ENCODE assay signal across 1 fruit fly cellular context in the genomic region with DNA sequence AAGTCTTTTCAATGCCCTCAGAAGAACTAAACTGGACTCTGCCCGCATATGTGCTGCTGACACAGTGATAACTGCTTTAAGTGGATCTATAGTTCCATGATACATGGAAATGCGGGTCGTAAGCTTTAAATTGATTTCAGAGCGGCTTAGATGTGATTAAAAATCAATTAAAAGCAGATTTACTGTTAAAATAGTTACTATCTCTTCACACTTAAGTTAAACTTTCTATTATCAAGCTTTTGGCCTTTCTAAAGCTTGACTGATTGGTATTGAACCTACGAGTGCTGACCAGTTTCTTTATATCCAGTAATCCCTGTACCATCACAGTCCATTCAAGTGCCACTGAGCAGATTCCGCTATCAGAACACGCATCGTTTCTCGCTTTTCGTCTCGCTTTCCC.
TF ChIP-seq lines count a peak whose summit lies in the region.

No protein-coding gene starts in this region.

TF ChIP-seq in whole organism, embryonic, 481 proteins besides CTCF, POLR2A, EP300 and RAD21 (continued from another document and continues in another):
- TF ChIP-seq BEAF-32 (GFP tag; optimal IDR thresholded peaks at IDR 0.05; lab: Kevin White, UChicago) (no peak), CG10543 (GFP tag; optimal IDR thresholded peaks at IDR 0.05; lab: Kevin White, UChicago) (peak; percentile 59), abd-A (tag; optimal IDR thresholded peaks at IDR 0.05; lab: Kevin White, UChicago) (peak; percentile 5), CG1529 (GFP tag; optimal IDR thresholded peaks at IDR 0.05; lab: Kevin White, UChicago) (peak; percentile 58), ato (GFP tag; IDR thresholded peaks at IDR 0.05; lab: Robert Waterston, UW; ENCODE audit: partially characterized antibody) (no peak), D19A (tag; optimal IDR thresholded peaks at IDR 0.05; lab: Kevin White, UChicago) (peak; percentile 52), NC2β (GFP tag; optimal IDR thresholded peaks at IDR 0.05; lab: Kevin White, UChicago) (peak; percentile 41), twi (tag; optimal IDR thresholded peaks at IDR 0.05; lab: Kevin White, UChicago) (peak; percentile 39), org-1 (GFP tag; optimal IDR thresholded peaks at IDR 0.05; lab: Kevin White, UChicago) (peak; percentile 34), Fer2 (tag; optimal IDR thresholded peaks at IDR 0.05; lab: Kevin White, UChicago) (no peak), nerfin-1 (tag; optimal IDR thresholded peaks at IDR 0.05; lab: Kevin White, UChicago) (peak; percentile 60), E2f1 (GFP tag; IDR thresholded peaks at IDR 0.05; lab: Robert Waterston, UW) (no peak), pho (GFP tag; optimal IDR thresholded peaks at IDR 0.05; lab: Kevin White, UChicago) (no peak), pzg (GFP tag; optimal IDR thresholded peaks at IDR 0.05; lab: Kevin White, UChicago) (no peak), knrl (GFP tag; IDR thresholded peaks at IDR 0.05; lab: Robert Waterston, UW; ENCODE audit: partially characterized antibody) (no peak), CG6175 (GFP tag; IDR thresholded peaks at IDR 0.05; lab: Robert Waterston, UW) (no peak), CG30020 (tag; optimal IDR thresholded peaks at IDR 0.05; lab: Kevin White, UChicago) (no peak), mirr (GFP tag; optimal IDR thresholded peaks at IDR 0.05; lab: Kevin White, UChicago) (no peak), esg (GFP tag; conservative IDR thresholded peaks at IDR 0.05; lab: Robert Waterston, UW) (peak; percentile 47), CG11695 (GFP tag; IDR thresholded peaks at IDR 0.05; lab: Robert Waterston, UW) (no peak), slp2 (GFP tag; optimal IDR thresholded peaks at IDR 0.05; lab: Kevin White, UChicago) (peak; percentile 38), Hr78 (GFP tag; optimal IDR thresholded peaks at IDR 0.05; lab: Kevin White, UChicago) (peak in 1 of 2 experiments; percentile 2), gro (GFP tag; optimal IDR thresholded peaks at IDR 0.05; lab: Kevin White, UChicago) (no peak), ems (GFP tag; optimal IDR thresholded peaks at IDR 0.05; lab: Kevin White, UChicago) (peak; percentile 21), btn (GFP tag; optimal IDR thresholded peaks at IDR 0.05; lab: Kevin White, UChicago) (peak; percentile 28), CG5180 (GFP tag; optimal IDR thresholded peaks at IDR 0.05; lab: Kevin White, UChicago) (peak; percentile 39), CG3065 (GFP tag; optimal IDR thresholded peaks at IDR 0.05; lab: Kevin White, UChicago) (no peak), lola (GFP tag; optimal IDR thresholded peaks at IDR 0.05; lab: Kevin White, UChicago) (peak in 1 of 3 experiments; percentile 56), HmgD (GFP tag; optimal IDR thresholded peaks at IDR 0.05; lab: Kevin White, UChicago) (peak; percentile 2), crp (GFP tag; optimal IDR thresholded peaks at IDR 0.05; lab: Kevin White, UChicago) (no peak), zfh1 (GFP tag; IDR thresholded peaks at IDR 0.05; lab: Robert Waterston, UW) (0 out of 3 replicates have a peak, but pooled peaks have one; percentile 28), bowl (GFP tag; IDR thresholded peaks at IDR 0.05; lab: Robert Waterston, UW) (no peak), Sry-β (GFP tag; optimal IDR thresholded peaks at IDR 0.05; lab: Kevin White, UChicago) (peak; percentile 45), CG2889 (GFP tag; IDR thresholded peaks at IDR 0.05; lab: Robert Waterston, UW) (no peak), CG1832 (GFP tag; optimal IDR thresholded peaks at IDR 0.05; lab: Kevin White, UChicago) (no peak), nom (GFP tag; optimal IDR thresholded peaks at IDR 0.05; lab: Kevin White, UChicago) (peak; percentile 93), CG3838 (GFP tag; optimal IDR thresholded peaks at IDR 0.05; lab: Kevin White, UChicago) (no peak), CG15601 (tag; optimal IDR thresholded peaks at IDR 0.05; lab: Kevin White, UChicago) (peak; percentile 61), CG17612 (GFP tag; IDR thresholded peaks at IDR 0.05; lab: Robert Waterston, UW) (no peak), Nf-YC (tag; optimal IDR thresholded peaks at IDR 0.05; lab: Kevin White, UChicago) (peak; percentile 18), mam (GFP tag; optimal IDR thresholded peaks at IDR 0.05; lab: Kevin White, UChicago) (peak; percentile 71), CG12071 (GFP tag; optimal IDR thresholded peaks at IDR 0.05; lab: Kevin White, UChicago) (peak; percentile 29), tin (GFP tag; optimal IDR thresholded peaks at IDR 0.05; lab: Kevin White, UChicago) (peak; percentile 55), oc (tag; optimal IDR thresholded peaks at IDR 0.05; lab: Kevin White, UChicago) (no peak), CG4360 (GFP tag; IDR thresholded peaks at IDR 0.05; lab: Robert Waterston, UW) (no peak), Kr (GFP tag; optimal IDR thresholded peaks at IDR 0.05; lab: Kevin White, UChicago) (no peak), Blimp-1 (GFP tag; optimal IDR thresholded peaks at IDR 0.05; lab: Kevin White, UChicago) (peak; percentile 68), odd (GFP tag; optimal IDR thresholded peaks at IDR 0.05; lab: Kevin White, UChicago) (peak; percentile 38), CG34422 (GFP tag; IDR thresholded peaks at IDR 0.05; lab: Robert Waterston, UW) (no peak), Jarid2 (GFP tag; optimal IDR thresholded peaks at IDR 0.05; lab: Kevin White, UChicago) (peak; percentile 4), nmo (GFP tag; optimal IDR thresholded peaks at IDR 0.05; lab: Kevin White, UChicago) (peak; percentile 78), CG13624 (GFP tag; optimal IDR thresholded peaks at IDR 0.05; lab: Kevin White, UChicago) (no peak), CG17385 (GFP tag; optimal IDR thresholded peaks at IDR 0.05; lab: Kevin White, UChicago) (peak; percentile 43), dan (GFP tag; IDR thresholded peaks at IDR 0.05; lab: Robert Waterston, UW) (no peak), ssp (GFP tag; IDR thresholded peaks at IDR 0.05; lab: Robert Waterston, UW) (no peak; the same call in 1 of the 2 replicates), CG11504 (tag; optimal IDR thresholded peaks at IDR 0.05; lab: Kevin White, UChicago) (peak; percentile 76), Atf3 (GFP tag; optimal IDR thresholded peaks at IDR 0.05; lab: Kevin White, UChicago) (peak; percentile 3), CG12236 (GFP tag; optimal IDR thresholded peaks at IDR 0.05; lab: Kevin White, UChicago) (no peak), Chrac-16 (GFP tag; optimal IDR thresholded peaks at IDR 0.05; lab: Kevin White, UChicago) (peak; percentile 29), sob (GFP tag; IDR thresholded peaks at IDR 0.05; lab: Robert Waterston, UW) (peak; percentile 31; the same call in 1 of the 2 replicates), jigr1 (GFP tag; IDR thresholded peaks at IDR 0.05; lab: Robert Waterston, UW) (no peak; the same call in 2 of the 3 replicates), zen (tag; optimal IDR thresholded peaks at IDR 0.05; lab: Kevin White, UChicago) (no peak), fu2 (GFP tag; optimal IDR thresholded peaks at IDR 0.05; lab: Kevin White, UChicago) (no peak), CG12219 (GFP tag; optimal IDR thresholded peaks at IDR 0.05; lab: Kevin White, UChicago) (peak; percentile 49), ara (GFP tag; IDR thresholded peaks at IDR 0.05; lab: Robert Waterston, UW) (0 out of 2 replicates have a peak, but pooled peaks have one; percentile 15), lbe (GFP tag; optimal IDR thresholded peaks at IDR 0.05; lab: Kevin White, UChicago) (no peak), CG8944 (GFP tag; optimal IDR thresholded peaks at IDR 0.05; lab: Kevin White, UChicago) (peak; percentile 28), MTF-1 (GFP tag; optimal IDR thresholded peaks at IDR 0.05; lab: Kevin White, UChicago; ENCODE audit: borderline replicate concordance) (no peak), CG6272 (GFP tag; IDR thresholded peaks at IDR 0.05; lab: Robert Waterston, UW) (no peak), Elba2 (GFP tag; optimal IDR thresholded peaks at IDR 0.05; lab: Kevin White, UChicago) (no peak), CG31224 (GFP tag; IDR thresholded peaks at IDR 0.05; lab: Robert Waterston, UW) (no peak; the same call in 1 of the 2 replicates), gce (GFP tag; IDR thresholded peaks at IDR 0.05; lab: Robert Waterston, UW) (no peak), al (GFP tag; IDR thresholded peaks at IDR 0.05; lab: Robert Waterston, UW) (no peak), CG17328 (GFP tag; IDR thresholded peaks at IDR 0.05; lab: Robert Waterston, UW) (no peak), CG6654 (GFP tag; optimal IDR thresholded peaks at IDR 0.05; lab: Kevin White, UChicago) (peak; percentile 55), CG5245 (GFP tag; optimal IDR thresholded peaks at IDR 0.05; lab: Kevin White, UChicago) (no peak), CkIIα-i1 (GFP tag; IDR thresholded peaks at IDR 0.05; lab: Robert Waterston, UW) (no peak), Pdp1 (GFP tag; optimal IDR thresholded peaks at IDR 0.05; lab: Kevin White, UChicago) (peak; percentile 33 to 38), gcm (GFP tag; optimal IDR thresholded peaks at IDR 0.05; lab: Kevin White, UChicago) (peak; percentile 98), Dbx (GFP tag; IDR thresholded peaks at IDR 0.05; lab: Robert Waterston, UW) (0 out of 3 replicates have a peak, but pooled peaks have one; percentile 27), CG17802 (tag; optimal IDR thresholded peaks at IDR 0.05; lab: Kevin White, UChicago) (peak; percentile 1), CG9876 (GFP tag; optimal IDR thresholded peaks at IDR 0.05; lab: Kevin White, UChicago) (peak; percentile 21), CG31441 (GFP tag; IDR thresholded peaks at IDR 0.05; lab: Robert Waterston, UW) (peak; percentile 74), CG3163 (GFP tag; optimal IDR thresholded peaks at IDR 0.05; lab: Kevin White, UChicago) (no peak), CG17359 (tag; optimal IDR thresholded peaks at IDR 0.05; lab: Kevin White, UChicago) (peak; percentile 51), bbx (GFP tag; IDR thresholded peaks at IDR 0.05; lab: Robert Waterston, UW; ENCODE audit: partially characterized antibody) (no peak), sima (GFP tag; optimal IDR thresholded peaks at IDR 0.05; lab: Kevin White, UChicago) (no peak), fd64A (GFP tag; optimal IDR thresholded peaks at IDR 0.05; lab: Kevin White, UChicago) (no peak), amos (GFP tag; IDR thresholded peaks at IDR 0.05; lab: Robert Waterston, UW; ENCODE audit: partially characterized antibody) (no peak), CG12391 (tag; optimal IDR thresholded peaks at IDR 0.05; lab: Kevin White, UChicago) (peak; percentile 53), CG10431 (GFP tag; optimal IDR thresholded peaks at IDR 0.05; lab: Kevin White, UChicago) (peak; percentile 24), bab2 (GFP tag; optimal IDR thresholded peaks at IDR 0.05; lab: Kevin White, UChicago) (peak; percentile 50), B-H1 (GFP tag; IDR thresholded peaks at IDR 0.05; lab: Robert Waterston, UW) (peak; percentile 25; the same call in 2 of the 3 replicates), Ravus (GFP tag; IDR thresholded peaks at IDR 0.05; lab: Robert Waterston, UW) (peak; percentile 1; the same call in 1 of the 2 replicates), Optix (GFP tag; IDR thresholded peaks at IDR 0.05; lab: Robert Waterston, UW) (no peak), dimm (GFP tag; IDR thresholded peaks at IDR 0.05; lab: Robert Waterston, UW) (no peak), fru (optimal IDR thresholded peaks at IDR 0.05; lab: Kevin White, UChicago) (no peak), CG43689 (GFP tag; IDR thresholded peaks at IDR 0.05; lab: Robert Waterston, UW) (0 out of 2 replicates have a peak, but pooled peaks have one; percentile 7), E2f2 (GFP tag; IDR thresholded peaks at IDR 0.05; lab: Robert Waterston, UW) (peak; percentile 19; the same call in 1 of the 2 replicates), CG2202 (tag; optimal IDR thresholded peaks at IDR 0.05; lab: Kevin White, UChicago) (peak; percentile 2), vnd (GFP tag; IDR thresholded peaks at IDR 0.05; lab: Robert Waterston, UW; ENCODE audit: partially characterized antibody) (no peak), Ptx1 (GFP tag; IDR thresholded peaks at IDR 0.05; lab: Robert Waterston, UW) (peak; percentile 50; the same call in 1 of the 2 replicates), CG11085 (GFP tag; IDR thresholded peaks at IDR 0.05; lab: Robert Waterston, UW) (no peak), CG17829 (tag; optimal IDR thresholded peaks at IDR 0.05; lab: Kevin White, UChicago) (peak; percentile 48), dpn (GFP tag; optimal IDR thresholded peaks at IDR 0.05; lab: Kevin White, UChicago) (peak; percentile 47 to 58), chinmo (GFP tag; IDR thresholded peaks at IDR 0.05; lab: Robert Waterston, UW; ENCODE audit: partially characterized antibody) (no peak), CG42726 (GFP tag; IDR thresholded peaks at IDR 0.05; lab: Robert Waterston, UW; ENCODE audit: partially characterized antibody) (no peak), gt (GFP tag; IDR thresholded peaks at IDR 0.05; lab: Robert Waterston, UW) (peak; percentile 52; the same call in 1 of the 2 replicates), zfh2 (GFP tag; optimal IDR thresholded peaks at IDR 0.05; lab: Kevin White, UChicago) (no peak), Meics (GFP tag; optimal IDR thresholded peaks at IDR 0.05; lab: Kevin White, UChicago) (peak; percentile 57), CoRest (tag; optimal IDR thresholded peaks at IDR 0.05; lab: Kevin White, UChicago) (peak; percentile 76), z (GFP tag; IDR thresholded peaks at IDR 0.05; lab: Robert Waterston, UW) (no peak), CG12942 (GFP tag; optimal IDR thresholded peaks at IDR 0.05; lab: Kevin White, UChicago) (peak; percentile 23), Ssrp (tag; optimal IDR thresholded peaks at IDR 0.05; lab: Kevin White, UChicago) (peak; percentile 55), Hmr (GFP tag; optimal IDR thresholded peaks at IDR 0.05; lab: Kevin White, UChicago) (peak; percentile 52), CG8281 (tag; optimal IDR thresholded peaks at IDR 0.05; lab: Kevin White, UChicago) (no peak), BtbVII (GFP tag; optimal IDR thresholded peaks at IDR 0.05; lab: Kevin White, UChicago) (peak; percentile 33), Abd-B (GFP tag; optimal IDR thresholded peaks at IDR 0.05; lab: Kevin White, UChicago) (peak; percentile 63), HLHmδ (GFP tag; optimal IDR thresholded peaks at IDR 0.05; lab: Kevin White, UChicago) (no peak), CG13287 (GFP tag; IDR thresholded peaks at IDR 0.05; lab: Robert Waterston, UW; ENCODE audit: partially characterized antibody) (no peak), CG10979 (tag; optimal IDR thresholded peaks at IDR 0.05; lab: Kevin White, UChicago) (peak; percentile 67), phol (tag; optimal IDR thresholded peaks at IDR 0.05; lab: Kevin White, UChicago) (peak; percentile 67), CG11093 (GFP tag; IDR thresholded peaks at IDR 0.05; lab: Robert Waterston, UW) (0 out of 3 replicates have a peak, but pooled peaks have one; percentile 24), CG18764 (GFP tag; optimal IDR thresholded peaks at IDR 0.05; lab: Kevin White, UChicago) (peak; percentile 15), CG15514 (GFP tag; optimal IDR thresholded peaks at IDR 0.05; lab: Kevin White, UChicago) (no peak), CG10565 (GFP tag; optimal IDR thresholded peaks at IDR 0.05; lab: Kevin White, UChicago) (no peak)
